Worm (Caenorhabditis elegans) whole organism, midembryonic: ENCODE data around the gene bec-1.

Source experiments
- T22C8.4 ChIP-seq: fragments of 200-800 bp; sonication (Bioruptor generic); IDR thresholded peaks from 2 replicates; pipeline ENCODE4 v1.3.6; 2022; ENCODE audit warnings: missing genetic modification characterization, missing compliant biosample characterization
- cog-1 ChIP-seq: sonication (generic microtip); optimal IDR thresholded peaks from 2 replicates; lab custom pipeline; 2016; ENCODE audit warnings: missing genetic modification characterization, missing compliant biosample characterization
- flt-1 ChIP-seq: fragments of 200-800 bp; sonication (Bioruptor generic); IDR thresholded peaks from 2 replicates; pipeline ENCODE4 v1.3.6; 2022; ENCODE audit warnings: missing genetic modification characterization, missing compliant biosample characterization
- klf-2 ChIP-seq: fragments of 200-800 bp; sonication (Bioruptor generic); conservative IDR thresholded peaks from 2 replicates; pipeline ENCODE4 v1.3.6; 2022; ENCODE audit warnings: missing genetic modification reagents, missing genetic modification characterization, missing compliant biosample characterization
- med-1 ChIP-seq: sonication (generic microtip); optimal IDR thresholded peaks from 2 replicates; lab custom pipeline; 2017; ENCODE audit warnings: missing genetic modification characterization, mild to moderate bottlenecking, missing compliant biosample characterization, antibody characterized with exemption, missing genetic modification reagents; ENCODE audit not compliant: insufficient read depth
- ztf-23 ChIP-seq: fragments of 200-800 bp; sonication (Bioruptor generic); IDR thresholded peaks from 2 replicates; pipeline ENCODE4 v1.3.6; 2022; ENCODE audit warnings: missing genetic modification reagents, missing genetic modification characterization, missing compliant biosample characterization
- ztf-29 ChIP-seq: fragments of 200-800 bp; sonication (Bioruptor generic); IDR thresholded peaks from 2 replicates; pipeline ENCODE4 v1.3.6; 2022; ENCODE audit warnings: missing genetic modification reagents, missing genetic modification characterization, missing compliant biosample characterization

ce11 chrIV:5685014-5685413 is 20.8 kb upstream of the bec-1 start, which contains the start of gene C55C3.3:
- TF ChIP-seq ztf-23 (GFP tag; lab: Robert Waterston, UW) (no peak), ztf-29 (GFP tag; lab: Robert Waterston, UW) (no peak), flt-1 (GFP tag; lab: Robert Waterston, UW) (no peak), med-1 (GFP tag; lab: Kevin White, UChicago) (no peak), klf-2 (no peak), T22C8.4 (GFP tag; lab: Robert Waterston, UW) (peak; percentile 45; the same call in 1 of the 2 replicates), cog-1 (no peak)
